Fruit fly (Drosophila melanogaster) S2 (cell line): ENCODE measurements around the gene Mms19.

Experiments
- CG8478 ChIP-seq: fragments of >200 bp; optimal IDR thresholded peaks from 2 replicates; lab custom pipeline; 2018
- CTCF ChIP-seq, 2 experiments: fragments of >200 bp; optimal IDR thresholded peaks; 2 replicates each; lab custom pipeline; 2018

dm6 chr3R:5231383-5232196 lies 753 bp upstream of the Mms19 start:
- no peak for TF ChIP-seq CG8478 (lab: Kevin White, UChicago)
- TF ChIP-seq CTCF (optimal IDR thresholded peaks at IDR 0.05; lab: Kevin White, UChicago) = no peak
